Fruit fly (Drosophila melanogaster) Kc167 (cell line): Measurements from ENCODE around the gene Rala.

Experiments used
- Sin3A ChIP-seq: fragments of >200 bp; optimal IDR thresholded peaks from 2 replicates; lab custom pipeline; 2018; ENCODE audit warnings: missing external identifiers
- h ChIP-seq: fragments of >200 bp; optimal IDR thresholded peaks from 3 replicates; lab custom pipeline; 2018; ENCODE audit warnings: missing external identifiers

DNA sequence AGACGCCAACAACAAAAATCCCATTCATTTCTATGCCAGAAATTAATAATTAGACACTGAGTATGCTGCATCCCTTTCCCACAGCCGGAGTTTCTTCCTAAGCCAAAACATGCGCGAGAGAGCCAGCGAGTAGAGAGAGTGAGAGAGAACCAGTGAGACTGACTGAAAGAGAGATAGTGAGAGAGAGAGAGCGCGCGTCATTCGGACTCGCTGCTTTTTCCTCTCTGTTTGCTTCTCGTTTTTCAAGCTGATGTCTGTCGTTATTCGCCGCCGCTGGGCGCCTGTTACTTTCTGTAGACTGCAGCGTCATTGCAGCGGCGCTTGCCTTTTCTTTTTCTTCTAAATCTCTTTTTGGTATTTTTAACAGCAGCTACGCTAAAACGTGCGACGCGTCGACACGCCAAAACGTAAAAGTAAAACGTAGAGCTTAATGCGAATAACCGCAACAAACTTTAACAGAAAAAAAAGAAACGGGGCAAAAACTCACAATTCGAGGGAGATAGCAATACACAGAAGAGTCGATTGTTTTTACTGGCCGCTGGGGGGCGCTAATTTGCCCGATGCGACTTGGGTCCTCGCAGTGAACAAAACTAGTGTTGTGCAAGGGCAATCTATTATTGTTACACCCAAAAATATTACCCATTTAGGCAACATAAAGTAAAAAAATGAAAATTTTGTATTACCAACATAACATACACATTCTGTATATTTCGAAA is 21.4 kb upstream of the Rala start:
- no peak for TF ChIP-seq h (lab: Kevin White, UChicago)
- no peak for TF ChIP-seq Sin3A
